Worm (Caenorhabditis elegans) whole organism, L4 larva: ENCODE results near the gene abf-6.

Experiments
- D1046.2 ChIP-seq: fragments of 200-800 bp; sonication (Bioruptor generic); IDR thresholded peaks from 2 replicates; pipeline ENCODE4 v1.3.6; 2022; ENCODE audit warnings: missing genetic modification characterization, missing compliant biosample characterization
- F37D6.2 ChIP-seq: sonication (generic microtip); optimal IDR thresholded peaks from 2 replicates; lab custom pipeline; 2016; ENCODE audit warnings: mild to moderate bottlenecking, missing genetic modification characterization, missing compliant biosample characterization
- F49E8.2 ChIP-seq: sonication (generic microtip); optimal IDR thresholded peaks from 2 replicates; lab custom pipeline; 2016; ENCODE audit warnings: missing compliant biosample characterization, mild to moderate bottlenecking, missing genetic modification characterization, borderline replicate concordance
- T20F7.1 ChIP-seq: fragments of 200-800 bp; sonication (Bioruptor generic); optimal IDR thresholded peaks from 2 replicates; lab custom pipeline; 2018; ENCODE audit warnings: mild to moderate bottlenecking, missing genetic modification characterization, missing compliant biosample characterization
- Y105C5A.15 ChIP-seq: fragments of 200-800 bp; sonication (Bioruptor generic); IDR thresholded peaks from 2 replicates; pipeline ENCODE4 v1.3.6; 2022; ENCODE audit warnings: missing genetic modification characterization, missing compliant biosample characterization
- Y48G9A.11 ChIP-seq: fragments of 200-800 bp; sonication (Bioruptor generic); IDR thresholded peaks from 2 replicates; pipeline ENCODE4 v1.3.6; 2022; ENCODE audit warnings: missing genetic modification reagents, missing genetic modification characterization, missing compliant biosample characterization
- Y5F2A.4 ChIP-seq: fragments of 200-800 bp; sonication (Bioruptor generic); optimal IDR thresholded peaks from 2 replicates; lab custom pipeline; 2018; ENCODE audit warnings: mild to moderate bottlenecking, missing genetic modification characterization, missing compliant biosample characterization
- Y75B8A.6 ChIP-seq: fragments of 200-800 bp; sonication (Bioruptor generic); IDR thresholded peaks from 2 replicates; pipeline ENCODE4 v1.3.6; 2022; ENCODE audit warnings: missing genetic modification reagents, missing genetic modification characterization, missing compliant biosample characterization
- ZK337.2 ChIP-seq: fragments of 200-800 bp; sonication (Bioruptor generic); IDR thresholded peaks from 2 replicates; pipeline ENCODE4 v1.3.6; 2022; ENCODE audit warnings: missing genetic modification reagents, missing genetic modification characterization, missing compliant biosample characterization
- ZK546.5 ChIP-seq, 2 experiments: sonication (generic microtip); optimal IDR thresholded peaks; 2 replicates each; lab custom pipeline; 2017; ENCODE audit warnings: missing biosample characterization in 2 of 2, missing genetic modification characterization in 2 of 2
- aha-1 ChIP-seq: fragments of 150-350 bp; peaks from one replicate; lab custom pipeline; 2014; ENCODE audit warnings: missing biosample characterization, missing genetic modification characterization
- aly-2 ChIP-seq: sonication (generic microtip); optimal IDR thresholded peaks from 2 replicates; lab custom pipeline; 2018; ENCODE audit warnings: missing biosample characterization, missing genetic modification characterization
- attf-4 ChIP-seq: sonication (generic microtip); optimal IDR thresholded peaks from 3 replicates; lab custom pipeline; 2017; ENCODE audit warnings: missing biosample characterization, missing genetic modification characterization
- ceh-20 ChIP-seq: fragments of 200-800 bp; sonication (Bioruptor generic); IDR thresholded peaks from 2 replicates; pipeline ENCODE4 v1.3.6; 2022; ENCODE audit warnings: missing genetic modification reagents, missing genetic modification characterization, missing compliant biosample characterization
- ceh-32 ChIP-seq: sonication (generic microtip); optimal IDR thresholded peaks from 2 replicates; lab custom pipeline; 2016; ENCODE audit warnings: mild to moderate bottlenecking, missing genetic modification characterization, missing compliant biosample characterization; ENCODE audit not compliant: poor library complexity
- ceh-44 ChIP-seq: fragments of 200-800 bp; sonication (Bioruptor generic); IDR thresholded peaks from 2 replicates; pipeline ENCODE4 v1.3.6; 2022; ENCODE audit warnings: missing genetic modification reagents, missing genetic modification characterization, missing compliant biosample characterization
- ceh-82 ChIP-seq: sonication (generic microtip); optimal IDR thresholded peaks from 2 replicates; lab custom pipeline; 2017; ENCODE audit warnings: missing biosample characterization, missing genetic modification characterization
- cey-2 ChIP-seq: sonication (generic microtip); optimal IDR thresholded peaks from 3 replicates; lab custom pipeline; 2017; ENCODE audit warnings: missing genetic modification characterization, mild to moderate bottlenecking, missing compliant biosample characterization, antibody characterized with exemption, borderline replicate concordance; ENCODE audit not compliant: insufficient read depth
- ctbp-1 ChIP-seq: fragments of 200-800 bp; sonication (Bioruptor generic); IDR thresholded peaks from 2 replicates; pipeline ENCODE4 v1.3.6; 2022; ENCODE audit warnings: missing genetic modification reagents, missing genetic modification characterization, missing compliant biosample characterization
- daf-12 ChIP-seq: fragments of 150-350 bp; optimal IDR thresholded peaks from 2 replicates; lab custom pipeline; 2014; ENCODE audit warnings: missing biosample characterization, missing genetic modification reagents, missing genetic modification characterization
- daf-16 ChIP-seq, 3 experiments: sonication (generic microtip); optimal IDR thresholded peaks; 2 replicates each; lab custom pipeline; 2016 to 2017; ENCODE audit warnings: missing genetic modification characterization in 3 of 3, missing genetic modification reagents in 3 of 3, mild to moderate bottlenecking in 2 of 3, missing compliant biosample characterization in 2 of 3, missing biosample characterization in 1 of 3, moderate library complexity in 1 of 3
- daf-8 ChIP-seq: fragments of 200-800 bp; sonication (Bioruptor generic); IDR thresholded peaks from 2 replicates; pipeline ENCODE4 v1.3.6; 2022; ENCODE audit warnings: missing genetic modification characterization, missing compliant biosample characterization
- dmd-6 ChIP-seq: fragments of 200-800 bp; sonication (Bioruptor generic); IDR thresholded peaks from 2 replicates; pipeline ENCODE4 v1.3.6; 2022; ENCODE audit warnings: missing genetic modification reagents, missing genetic modification characterization, missing compliant biosample characterization
- dpl-1 ChIP-seq: fragments of 150-350 bp; optimal IDR thresholded peaks from 2 replicates; lab custom pipeline; 2014; ENCODE audit warnings: missing biosample characterization, missing genetic modification reagents, missing genetic modification characterization
- duxl-1 ChIP-seq: sonication (generic microtip); optimal IDR thresholded peaks from 2 replicates; lab custom pipeline; 2016; ENCODE audit warnings: mild to moderate bottlenecking, missing genetic modification characterization, moderate library complexity, missing compliant biosample characterization; ENCODE audit not compliant: poor library complexity
- egl-43 ChIP-seq: fragments of 200-800 bp; sonication (Bioruptor generic); IDR thresholded peaks from 2 replicates; pipeline ENCODE4 v1.3.6; 2022; ENCODE audit warnings: missing genetic modification reagents, missing genetic modification characterization, missing compliant biosample characterization
- fkh-10 ChIP-seq: fragments of 150-350 bp; optimal IDR thresholded peaks from 2 replicates; lab custom pipeline; 2014; ENCODE audit warnings: missing biosample characterization, missing genetic modification reagents, missing genetic modification characterization
- hif-1 ChIP-seq, 2 experiments: sonication (generic microtip); optimal IDR thresholded peaks; 2 replicates each; lab custom pipeline; 2016 to 2017; ENCODE audit warnings: missing compliant biosample characterization in 2 of 2, missing genetic modification characterization in 2 of 2, missing genetic modification reagents in 2 of 2, missing genotype in 2 of 2, mild to moderate bottlenecking in 1 of 2
- hlh-11 ChIP-seq: fragments of 200-800 bp; sonication (Bioruptor generic); optimal IDR thresholded peaks from 2 replicates; lab custom pipeline; 2018; ENCODE audit warnings: mild to moderate bottlenecking, missing genetic modification characterization, missing compliant biosample characterization
- lim-7 ChIP-seq: fragments of 200-800 bp; sonication (Bioruptor generic); IDR thresholded peaks from 2 replicates; pipeline ENCODE4 v1.3.6; 2022; ENCODE audit warnings: missing genetic modification characterization, missing compliant biosample characterization
- lin-13 ChIP-seq: fragments of 150-350 bp; optimal IDR thresholded peaks from 2 replicates; lab custom pipeline; 2014; ENCODE audit warnings: missing biosample characterization, missing genetic modification reagents, missing genetic modification characterization
- lin-39 ChIP-seq: fragments of 150-350 bp; optimal IDR thresholded peaks from 2 replicates; lab custom pipeline; 2014; ENCODE audit warnings: missing biosample characterization, missing genetic modification reagents, missing genetic modification characterization
- mdl-1 ChIP-seq, 2 experiments: fragments of 150-350 bp in 1 of 2; sonication (generic microtip) in 1 of 2; optimal IDR thresholded peaks; 2 replicates each; lab custom pipeline; 2014 to 2017; ENCODE audit warnings: missing biosample characterization in 2 of 2, missing genetic modification characterization in 2 of 2
- mes-2 ChIP-seq: sonication (generic microtip); optimal IDR thresholded peaks from 2 replicates; lab custom pipeline; 2016; ENCODE audit warnings: missing genotype, mild to moderate bottlenecking, missing genetic modification characterization, missing compliant biosample characterization; ENCODE audit not compliant: poor library complexity, severe bottlenecking
- mxl-3 ChIP-seq: fragments of 200-800 bp; sonication (Bioruptor generic); optimal IDR thresholded peaks from 2 replicates; lab custom pipeline; 2018; ENCODE audit warnings: mild to moderate bottlenecking, missing genetic modification characterization, missing compliant biosample characterization
- nhr-10 ChIP-seq: fragments of 150-350 bp; optimal IDR thresholded peaks from 2 replicates; lab custom pipeline; 2014; ENCODE audit warnings: missing biosample characterization, missing genetic modification characterization
- nhr-102 ChIP-seq: sonication (generic microtip); optimal IDR thresholded peaks from 2 replicates; lab custom pipeline; 2016; ENCODE audit warnings: mild to moderate bottlenecking, missing genetic modification characterization, moderate library complexity, missing compliant biosample characterization
- nhr-11 ChIP-seq: fragments of 150-350 bp; optimal IDR thresholded peaks from 2 replicates; lab custom pipeline; 2014; ENCODE audit warnings: missing biosample characterization, missing genetic modification characterization
- nhr-25 ChIP-seq: sonication (generic microtip); optimal IDR thresholded peaks from 2 replicates; lab custom pipeline; 2017; ENCODE audit warnings: missing genetic modification characterization, mild to moderate bottlenecking, missing compliant biosample characterization, antibody characterized with exemption, moderate library complexity, borderline replicate concordance; ENCODE audit not compliant: insufficient read depth
- nhr-28 ChIP-seq: fragments of 150-350 bp; optimal IDR thresholded peaks from 2 replicates; lab custom pipeline; 2014; ENCODE audit warnings: missing biosample characterization, missing genetic modification characterization
- saeg-2 ChIP-seq: fragments of 200-800 bp; sonication (Bioruptor generic); IDR thresholded peaks from 2 replicates; pipeline ENCODE4 v1.3.6; 2022; ENCODE audit warnings: missing genetic modification reagents, missing genetic modification characterization, missing compliant biosample characterization
- set-16 ChIP-seq: fragments of 200-800 bp; sonication (Bioruptor generic); IDR thresholded peaks from 2 replicates; pipeline ENCODE4 v1.3.6; 2022; ENCODE audit warnings: missing genetic modification reagents, missing genetic modification characterization, missing compliant biosample characterization
- skn-1 ChIP-seq: fragments of 150-350 bp; optimal IDR thresholded peaks from 2 replicates; lab custom pipeline; 2014; ENCODE audit warnings: missing biosample characterization, missing genetic modification characterization
- snpc-1.2 ChIP-seq: fragments of 200-800 bp; sonication (Bioruptor generic); IDR thresholded peaks from 2 replicates; pipeline ENCODE4 v1.3.6; 2022; ENCODE audit warnings: missing genetic modification reagents, missing genetic modification characterization, missing compliant biosample characterization
- snpc-4 ChIP-seq: fragments of 150-350 bp; optimal IDR thresholded peaks from 2 replicates; lab custom pipeline; 2014; ENCODE audit warnings: missing biosample characterization, missing genetic modification characterization
- spr-1 ChIP-seq: sonication (generic microtip); optimal IDR thresholded peaks from 2 replicates; lab custom pipeline; 2016; ENCODE audit warnings: mild to moderate bottlenecking, missing genetic modification characterization, missing compliant biosample characterization
- unc-130 ChIP-seq: sonication (generic microtip); optimal IDR thresholded peaks from 2 replicates; lab custom pipeline; 2016; ENCODE audit warnings: missing genetic modification reagents, missing genetic modification characterization, missing compliant biosample characterization
- zfp-3 ChIP-seq: fragments of 200-800 bp; sonication (Bioruptor generic); conservative IDR thresholded peaks from 2 replicates; pipeline ENCODE4 v1.3.6; 2022; ENCODE audit warnings: missing genetic modification reagents, missing genetic modification characterization, missing compliant biosample characterization
- zip-11 ChIP-seq: fragments of 200-800 bp; sonication (Bioruptor generic); IDR thresholded peaks from 2 replicates; pipeline ENCODE4 v1.3.6; 2022; ENCODE audit warnings: missing genetic modification characterization, missing compliant biosample characterization
- ztf-11 ChIP-seq: fragments of 150-350 bp; optimal IDR thresholded peaks from 2 replicates; lab custom pipeline; 2014; ENCODE audit warnings: missing biosample characterization, missing genetic modification characterization
- ztf-7 ChIP-seq: fragments of 150-350 bp; optimal IDR thresholded peaks from 2 replicates; lab custom pipeline; 2014; ENCODE audit warnings: missing biosample characterization, missing genetic modification characterization

abf-6 gene

ce11 chrX:12759642-12760041 lies 34.3 kb upstream of the abf-6 start (continued):
- TF ChIP-seq nhr-25 (peak; percentile 65), daf-16 (GFP tag; optimal IDR thresholded peaks at IDR 0.05; lab: Kevin White, UChicago) (no peak), daf-16 (tag; optimal IDR thresholded peaks at IDR 0.05; lab: Kevin White, UChicago) (peak; percentile 49), fkh-10 (GFP tag; lab: Kevin White, UChicago) (no peak), Y75B8A.6 (GFP tag; lab: Robert Waterston, UW) (no peak), egl-43 (GFP tag; lab: Robert Waterston, UW) (no peak), cey-2 (peak; percentile 68), ceh-20 (GFP tag; lab: Robert Waterston, UW) (0 out of 2 replicates have a peak, but pooled peaks have one; percentile 30), ztf-7 (tag; lab: Kevin White, UChicago) (no peak), duxl-1 (tag; lab: Kevin White, UChicago) (no peak), ceh-44 (GFP tag; lab: Robert Waterston, UW) (no peak), F37D6.2 (tag; lab: Kevin White, UChicago) (no peak), nhr-102 (tag; lab: Kevin White, UChicago) (no peak), daf-8 (GFP tag; lab: Robert Waterston, UW) (no peak), D1046.2 (GFP tag; lab: Robert Waterston, UW) (no peak), lim-7 (GFP tag; lab: Robert Waterston, UW) (no peak), ZK337.2 (GFP tag; lab: Robert Waterston, UW) (no peak), zfp-3 (GFP tag; lab: Robert Waterston, UW) (no peak), dpl-1 (GFP tag; lab: Kevin White, UChicago) (no peak), hif-1 (tag; optimal IDR thresholded peaks at IDR 0.05; lab: Kevin White, UChicago) (no peak), saeg-2 (GFP tag; lab: Robert Waterston, UW) (no peak), ceh-32 (tag; lab: Kevin White, UChicago) (no peak), aha-1 (peak; percentile 69), ctbp-1 (GFP tag; lab: Robert Waterston, UW) (no peak), daf-12 (no peak), Y5F2A.4 (no peak), ZK546.5 (tag; optimal IDR thresholded peaks at IDR 0.05; lab: Kevin White, UChicago) (no peak), mdl-1 (tag; optimal IDR thresholded peaks at IDR 0.05; lab: Kevin White, UChicago) (peak; percentile 70 to 96), mes-2 (peak; percentile 27), Y48G9A.11 (GFP tag; lab: Robert Waterston, UW) (no peak), lin-39 (tag; lab: Kevin White, UChicago) (no peak), F49E8.2 (tag; lab: Kevin White, UChicago) (no peak), aly-2 (no peak), ztf-11 (tag; lab: Kevin White, UChicago) (no peak), Y105C5A.15 (GFP tag; lab: Robert Waterston, UW) (no peak), spr-1 (tag; lab: Kevin White, UChicago) (no peak), ceh-82 (tag; lab: Kevin White, UChicago) (no peak), set-16 (GFP tag; lab: Robert Waterston, UW) (no peak), snpc-1.2 (GFP tag; lab: Robert Waterston, UW) (no peak), nhr-11 (no peak), T20F7.1 (GFP tag; lab: Kevin White, UChicago) (no peak), attf-4 (tag; lab: Kevin White, UChicago) (no peak), lin-13 (GFP tag; lab: Kevin White, UChicago) (no peak), mxl-3 (GFP tag; lab: Kevin White, UChicago) (peak; percentile 98), unc-130 (GFP tag; lab: Kevin White, UChicago) (no peak), nhr-10 (tag; lab: Kevin White, UChicago) (peak; percentile 1), dmd-6 (GFP tag; lab: Robert Waterston, UW) (peak; percentile 95), zip-11 (GFP tag; lab: Robert Waterston, UW) (no peak), hlh-11 (peak; percentile 91), skn-1 (tag; lab: Kevin White, UChicago) (no peak), nhr-28 (tag; lab: Kevin White, UChicago) (peak; percentile 99), snpc-4 (tag; lab: Kevin White, UChicago) (no peak)
